Worm (Caenorhabditis elegans): ENCODE results near the gene T05A7.11.

ce11 chrII:4671692-4672091, 6.4 kb upstream of the T05A7.11 start, which contains the start of gene T05A7.6:
- TF ChIP-seq B0310.2 (tag; optimal IDR thresholded peaks at IDR 0.05), result no peak
- no peak for TF ChIP-seq ama-1 (optimal IDR thresholded peaks at IDR 0.05)
- no peak for TF ChIP-seq tra-4 (tag; optimal IDR thresholded peaks at IDR 0.05)
- TF ChIP-seq ceh-13 (GFP tag; optimal IDR thresholded peaks at IDR 0.05), result no peak
- TF ChIP-seq flt-1 (GFP tag; IDR thresholded peaks at IDR 0.05), result no peak
- TF ChIP-seq pes-1 (GFP tag; IDR thresholded peaks at IDR 0.05), result no peak
- TF ChIP-seq F13C5.2 (tag; optimal IDR thresholded peaks at IDR 0.05), result no peak
- no peak for TF ChIP-seq sea-1 (GFP tag; conservative IDR thresholded peaks at IDR 0.05)
- no peak for TF ChIP-seq ceh-36 (tag; optimal IDR thresholded peaks at IDR 0.05)
